Fruit fly (Drosophila melanogaster) whole organism, pupa: ENCODE results near the gene CG32086.

Experiments used
- CG10348 ChIP-seq: fragments of 200-800 bp; sonication (Bioruptor generic); IDR thresholded peaks from 2 replicates; pipeline ENCODE4 v1.3.6; 2022; ENCODE audit warnings: missing biosample characterization, missing genetic modification characterization
- CG15710 ChIP-seq: fragments of 200-800 bp; sonication (Bioruptor generic); optimal IDR thresholded peaks from 2 replicates; lab custom pipeline; 2018; ENCODE audit warnings: missing biosample characterization, mild to moderate bottlenecking, missing genetic modification characterization, moderate library complexity
- CG17806 ChIP-seq: fragments of 200-800 bp; sonication (Bioruptor generic); optimal IDR thresholded peaks from 2 replicates; lab custom pipeline; 2018; ENCODE audit warnings: missing biosample characterization, mild to moderate bottlenecking, missing genetic modification characterization, moderate library complexity
- CG9948 ChIP-seq: fragments of 200-800 bp; sonication (Bioruptor generic); optimal IDR thresholded peaks from 2 replicates; lab custom pipeline; 2018; ENCODE audit warnings: missing biosample characterization, mild to moderate bottlenecking, missing genetic modification characterization, moderate library complexity
- D1 ChIP-seq: fragments of 200-800 bp; sonication (Bioruptor generic); optimal IDR thresholded peaks from 2 replicates; lab custom pipeline; 2018; ENCODE audit warnings: missing biosample characterization, mild to moderate bottlenecking, missing genetic modification characterization, moderate library complexity
- EcR ChIP-seq: fragments of 200-800 bp; sonication (Bioruptor generic); optimal IDR thresholded peaks from 3 replicates; lab custom pipeline; 2019; ENCODE audit warnings: missing biosample characterization, missing genetic modification characterization, mild to moderate bottlenecking, moderate library complexity, missing genetic modification reagents
- Snoo ChIP-seq: fragments of 200-800 bp; sonication (Bioruptor generic); optimal IDR thresholded peaks from 3 replicates; lab custom pipeline; 2017; ENCODE audit warnings: missing biosample characterization, mild to moderate bottlenecking, missing genetic modification characterization, inconsistent platforms

DNA sequence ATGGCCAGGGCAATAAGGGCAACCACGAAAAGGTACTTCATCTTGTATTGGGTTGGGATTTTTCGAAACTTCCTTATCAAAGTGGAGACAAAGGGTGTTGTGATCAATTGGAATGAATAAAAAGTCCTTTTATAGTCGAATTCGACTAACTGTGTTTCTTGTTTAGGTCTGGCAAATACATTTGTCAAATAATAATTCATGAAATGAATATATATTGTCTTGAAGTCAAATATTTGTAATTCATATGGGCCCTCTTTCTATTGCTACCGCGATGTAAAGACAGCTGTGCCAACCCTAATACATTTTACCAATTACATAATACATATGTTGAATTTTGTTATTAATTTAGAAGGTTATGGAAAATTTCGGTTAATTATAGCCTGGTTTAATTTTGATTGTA, 6.5 kb downstream of the CG32086 start, which contains the start of gene CG33271:
- TF ChIP-seq EcR (GFP tag; lab: Kevin White, UChicago) (no peak), CG15710 (tag; lab: Kevin White, UChicago) (no peak), CG17806 (no peak), CG9948 (tag; lab: Kevin White, UChicago) (no peak), D1 (tag; lab: Kevin White, UChicago) (no peak), Snoo (tag; lab: Kevin White, UChicago) (no peak), CG10348 (no peak)
